Worm (Caenorhabditis elegans): ENCODE results near the gene F09C8.2.

F09C8.2 gene

ce11 chrX:16145244-16145643 is 1.6 kb downstream of the F09C8.2 start (continued):
- TF ChIP-seq ctbp-1 (GFP tag; IDR thresholded peaks at IDR 0.05) = no peak
- TF ChIP-seq hlh-30 (tag; optimal IDR thresholded peaks at IDR 0.05; ENCODE audit: insufficient read depth) = peak; percentile 25
- TF ChIP-seq daf-8 (GFP tag; IDR thresholded peaks at IDR 0.05) = no peak
- no peak for TF ChIP-seq egl-43 (GFP tag; IDR thresholded peaks at IDR 0.05)
- no peak for TF ChIP-seq F10B5.3 (tag; optimal IDR thresholded peaks at IDR 0.05)
- TF ChIP-seq nhr-237 (tag; optimal IDR thresholded peaks at IDR 0.05) = no peak
- no peak for TF ChIP-seq arid-1 (GFP tag; conservative IDR thresholded peaks at IDR 0.05)
- TF ChIP-seq nhr-11 (tag; optimal IDR thresholded peaks at IDR 0.05) = peak; percentile 1
- no peak for TF ChIP-seq sdz-12 (GFP tag; optimal IDR thresholded peaks at IDR 0.05)
- TF ChIP-seq ama-1 (optimal IDR thresholded peaks at IDR 0.05) = no peak
- peak; percentile 49 for TF ChIP-seq rbr-2 (tag; optimal IDR thresholded peaks at IDR 0.05)
- TF ChIP-seq dmd-6 (GFP tag; IDR thresholded peaks at IDR 0.05) = no peak
- TF ChIP-seq unc-39 (tag; optimal IDR thresholded peaks at IDR 0.05) = no peak
- TF ChIP-seq nhr-6 (tag; optimal IDR thresholded peaks at IDR 0.05) = peak; percentile 0

ce11 chrX:16144584-16144983 is 2.2 kb downstream of the F09C8.2 start:
- TF ChIP-seq set-16 (GFP tag; IDR thresholded peaks at IDR 0.05) (peak; percentile 96), mdl-1 (tag; optimal IDR thresholded peaks at IDR 0.05) (no peak), vab-7 (GFP tag; IDR thresholded peaks at IDR 0.05) (0 out of 2 replicates have a peak, but pooled peaks have one; percentile 21), tra-1 (GFP tag; IDR thresholded peaks at IDR 0.05) (0 out of 2 replicates have a peak, but pooled peaks have one; percentile 6), pqm-1 (tag; optimal IDR thresholded peaks at IDR 0.05) (no peak), egl-43 (GFP tag; IDR thresholded peaks at IDR 0.05) (peak; percentile 58; the same call in 1 of the 2 replicates), F44E2.7 (GFP tag; IDR thresholded peaks at IDR 0.05) (0 out of 2 replicates have a peak, but pooled peaks have one; percentile 12), sdz-12 (GFP tag; optimal IDR thresholded peaks at IDR 0.05) (peak; percentile 73), nhr-42 (GFP tag; IDR thresholded peaks at IDR 0.05) (0 out of 2 replicates have a peak, but pooled peaks have one; percentile 38)

ce11 chrX:16143853-16144252 is 3.0 kb downstream of the F09C8.2 start:
- TF ChIP-seq aly-2 (tag; optimal IDR thresholded peaks at IDR 0.05) (no peak), ceh-82 (tag; optimal IDR thresholded peaks at IDR 0.05) (no peak), madf-5 (GFP tag; IDR thresholded peaks at IDR 0.05) (no peak), spr-3 (GFP tag; optimal IDR thresholded peaks at IDR 0.05) (no peak), hlh-11 (tag; optimal IDR thresholded peaks at IDR 0.05) (peak; percentile 35), ctbp-1 (GFP tag; IDR thresholded peaks at IDR 0.05) (no peak), nhr-76 (tag; optimal IDR thresholded peaks at IDR 0.05) (no peak), lim-7 (GFP tag; IDR thresholded peaks at IDR 0.05) (no peak), duxl-1 (tag; optimal IDR thresholded peaks at IDR 0.05; ENCODE audit: poor library complexity) (no peak), Y105C5A.15 (GFP tag; IDR thresholded peaks at IDR 0.05) (no peak), dmd-9 (GFP tag; IDR thresholded peaks at IDR 0.05) (no peak), lin-29 (GFP tag; IDR thresholded peaks at IDR 0.05) (no peak), ZK546.5 (tag; optimal IDR thresholded peaks at IDR 0.05) (no peak), ztf-7 (tag; optimal IDR thresholded peaks at IDR 0.05) (no peak), lin-38 (GFP tag; IDR thresholded peaks at IDR 0.05) (no peak), nhr-77 (tag; optimal IDR thresholded peaks at IDR 0.05) (no peak), ceh-44 (GFP tag; IDR thresholded peaks at IDR 0.05) (no peak), mep-1 (tag; optimal IDR thresholded peaks at IDR 0.05) (peak; percentile 26), daf-8 (GFP tag; IDR thresholded peaks at IDR 0.05) (no peak), madf-9 (GFP tag; conservative IDR thresholded peaks at IDR 0.05) (no peak), R02D3.7 (tag; optimal IDR thresholded peaks at IDR 0.05) (no peak), zag-1 (tag; optimal IDR thresholded peaks at IDR 0.05) (no peak), F26F4.8 (GFP tag; conservative IDR thresholded peaks at IDR 0.05) (no peak), nhr-42 (GFP tag; IDR thresholded peaks at IDR 0.05) (no peak), daf-19 (GFP tag; conservative IDR thresholded peaks at IDR 0.05) (no peak), hlh-30 (tag; optimal IDR thresholded peaks at IDR 0.05; ENCODE audit: insufficient read depth) (peak; percentile 56), dve-1 (tag; optimal IDR thresholded peaks at IDR 0.05; ENCODE audit: insufficient read depth) (peak; percentile 42), php-3 (GFP tag; IDR thresholded peaks at IDR 0.05) (no peak), F49E8.2 (tag; optimal IDR thresholded peaks at IDR 0.05; ENCODE audit: borderline replicate concordance) (no peak), aha-1 (tag) (no peak), nhr-28 (tag; optimal IDR thresholded peaks at IDR 0.05) (peak; percentile 60), attf-4 (tag; optimal IDR thresholded peaks at IDR 0.05) (no peak), pqm-1 (tag; optimal IDR thresholded peaks at IDR 0.05) (no peak), zip-2 (tag; optimal IDR thresholded peaks at IDR 0.05) (no peak)
